Fruit fly (Drosophila melanogaster): Measurements from ENCODE around the gene raskol.

raskol gene

dm6 chrX:17789413-17790054 is 79.6 kb downstream of the raskol start (continued):
- TF ChIP-seq CG7357 (GFP tag; IDR thresholded peaks at IDR 0.05) (no peak), Doc3 (GFP tag; IDR thresholded peaks at IDR 0.05; ENCODE audit: partially characterized antibody) (no peak), Deaf1 (tag; optimal IDR thresholded peaks at IDR 0.05) (peak; percentile 17), CG15479 (GFP tag; optimal IDR thresholded peaks at IDR 0.05) (peak; percentile 62), CG18764 (GFP tag; optimal IDR thresholded peaks at IDR 0.05) (no peak), sna (GFP tag; IDR thresholded peaks at IDR 0.05; ENCODE audit: partially characterized antibody) (no peak), Antp (GFP tag; optimal IDR thresholded peaks at IDR 0.05) (no peak), CG2678 (tag; optimal IDR thresholded peaks at IDR 0.05) (no peak), bab2 (GFP tag; optimal IDR thresholded peaks at IDR 0.05) (no peak), Dbx (GFP tag; IDR thresholded peaks at IDR 0.05) (no peak), CG1602 (GFP tag; optimal IDR thresholded peaks at IDR 0.05) (no peak), Nf-YA (GFP tag; IDR thresholded peaks at IDR 0.05) (peak; percentile 78; the same call in 1 of the 2 replicates), Xrp1 (GFP tag; IDR thresholded peaks at IDR 0.05) (no peak), Drgx (GFP tag; IDR thresholded peaks at IDR 0.05) (no peak), peb (GFP tag; IDR thresholded peaks at IDR 0.05) (no peak), CG4617 (GFP tag; optimal IDR thresholded peaks at IDR 0.05; ENCODE audit: borderline replicate concordance) (no peak), so (GFP tag; IDR thresholded peaks at IDR 0.05) (no peak), Taf1 (GFP tag; IDR thresholded peaks at IDR 0.05) (no peak), CG1529 (GFP tag; optimal IDR thresholded peaks at IDR 0.05) (no peak), pzg (GFP tag; optimal IDR thresholded peaks at IDR 0.05) (no peak), CG2129 (GFP tag; IDR thresholded peaks at IDR 0.05; ENCODE audit: partially characterized antibody) (no peak), Ptx1 (GFP tag; IDR thresholded peaks at IDR 0.05) (no peak), CG4424 (GFP tag; optimal IDR thresholded peaks at IDR 0.05) (no peak), H15 (GFP tag; IDR thresholded peaks at IDR 0.05) (no peak), Jarid2 (GFP tag; optimal IDR thresholded peaks at IDR 0.05) (peak; percentile 55), pum (GFP tag; optimal IDR thresholded peaks at IDR 0.05) (no peak), fru (optimal IDR thresholded peaks at IDR 0.05) (no peak), CG10959 (GFP tag; IDR thresholded peaks at IDR 0.05) (no peak), inv (GFP tag; IDR thresholded peaks at IDR 0.05; ENCODE audit: partially characterized antibody) (no peak), dmrt99B (tag; optimal IDR thresholded peaks at IDR 0.05) (no peak), Camta (GFP tag; optimal IDR thresholded peaks at IDR 0.05) (no peak), CG10654 (GFP tag; optimal IDR thresholded peaks at IDR 0.05) (no peak), ewg (GFP tag; optimal IDR thresholded peaks at IDR 0.05) (peak; percentile 87), ac (GFP tag; optimal IDR thresholded peaks at IDR 0.05) (no peak), gce (GFP tag; IDR thresholded peaks at IDR 0.05) (no peak), CG16779 (GFP tag; IDR thresholded peaks at IDR 0.05) (no peak), CG15269 (tag; optimal IDR thresholded peaks at IDR 0.05) (no peak), bsh (GFP tag; optimal IDR thresholded peaks at IDR 0.05) (no peak), Sox100B (GFP tag; optimal IDR thresholded peaks at IDR 0.05) (no peak), gro (GFP tag; optimal IDR thresholded peaks at IDR 0.05) (no peak), CG15696 (tag; optimal IDR thresholded peaks at IDR 0.05) (no peak), bbx (GFP tag; IDR thresholded peaks at IDR 0.05; ENCODE audit: partially characterized antibody) (no peak), CG17385 (GFP tag; optimal IDR thresholded peaks at IDR 0.05) (peak; percentile 71), CG34224 (GFP tag; IDR thresholded peaks at IDR 0.05; ENCODE audit: partially characterized antibody) (no peak)
